Worm (Caenorhabditis elegans): ENCODE measurements around the gene F09C6.14.

Gene F09C6.14

ce11 chrV:16874966-16875365, 5.8 kb upstream of the F09C6.14 start, which contains the start of gene F49A5.10:
Gene F49A5.10 (plus strand): TSS chrV:16875266.
- TF ChIP-seq pag-3 (tag; optimal IDR thresholded peaks at IDR 0.05; ENCODE audit: borderline replicate concordance, insufficient read depth) (no peak), xbp-1 (tag; optimal IDR thresholded peaks at IDR 0.05) (no peak), sox-4 (tag; optimal IDR thresholded peaks at IDR 0.05) (no peak), fkh-4 (tag; optimal IDR thresholded peaks at IDR 0.05; ENCODE audit: borderline replicate concordance) (no peak), nhr-237 (tag; optimal IDR thresholded peaks at IDR 0.05) (no peak), hpl-2 (GFP tag; optimal IDR thresholded peaks at IDR 0.05) (no peak), zip-4 (GFP tag; optimal IDR thresholded peaks at IDR 0.05) (no peak), unc-30 (tag; optimal IDR thresholded peaks at IDR 0.05) (no peak), nhr-77 (tag; optimal IDR thresholded peaks at IDR 0.05) (no peak), ama-1 (optimal IDR thresholded peaks at IDR 0.05) (no peak), ceh-63 (GFP tag; optimal IDR thresholded peaks at IDR 0.05) (no peak), rnt-1 (tag; optimal IDR thresholded peaks at IDR 0.05) (no peak), hlh-4 (tag; optimal IDR thresholded peaks at IDR 0.05) (no peak), nhr-84 (tag; optimal IDR thresholded peaks at IDR 0.05) (no peak), zag-1 (tag; optimal IDR thresholded peaks at IDR 0.05) (no peak), mep-1 (tag; optimal IDR thresholded peaks at IDR 0.05) (no peak), elt-3 (tag; optimal IDR thresholded peaks at IDR 0.05) (no peak), C34B4.2 (tag; optimal IDR thresholded peaks at IDR 0.05) (no peak), snu-23 (GFP tag; optimal IDR thresholded peaks at IDR 0.05) (no peak)

DNA sequence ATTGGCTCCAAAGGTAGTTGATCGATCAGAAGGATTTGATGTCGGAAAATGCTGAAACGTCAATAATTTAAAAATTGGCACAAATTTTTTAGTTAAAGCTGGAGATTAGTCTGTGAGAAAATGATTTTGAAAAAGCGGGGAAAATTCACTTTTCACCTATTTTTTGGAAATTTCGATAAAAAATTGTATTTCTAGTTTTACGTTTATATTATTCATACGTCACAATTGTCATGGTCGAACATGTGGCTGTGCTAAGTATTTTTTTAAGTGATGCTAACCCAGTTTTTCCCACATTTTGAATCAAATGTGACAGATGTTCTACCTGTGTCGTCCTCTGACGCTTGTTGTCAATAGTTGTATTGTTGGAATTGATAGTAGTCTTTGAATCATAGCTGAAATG, 1.2 kb upstream of the F09C6.14 start:
- TF ChIP-seq lin-35 (GFP tag; optimal IDR thresholded peaks at IDR 0.05), result no peak
- TF ChIP-seq ceh-90 (tag; optimal IDR thresholded peaks at IDR 0.05), result no peak
- no peak for TF ChIP-seq ztf-11 (tag; optimal IDR thresholded peaks at IDR 0.05)
- no peak for TF ChIP-seq efl-1 (optimal IDR thresholded peaks at IDR 0.05)
- no peak for TF ChIP-seq efl-1 (GFP tag; optimal IDR thresholded peaks at IDR 0.05 in 1 of 2)
- no peak for TF ChIP-seq elt-3 (tag; optimal IDR thresholded peaks at IDR 0.05)
- TF ChIP-seq lin-13 (GFP tag; optimal IDR thresholded peaks at IDR 0.05), result no peak
- TF ChIP-seq isw-1 (GFP tag; IDR thresholded peaks at IDR 0.05), result no peak

ce11 chrV:16880054-16880453, 725 bp upstream of the F09C6.14 start, which contains the start of gene F09C6.3:
Gene F09C6.3 (minus strand): TSS chrV:16880154.
- TF ChIP-seq tlp-1 (tag; optimal IDR thresholded peaks at IDR 0.05) (no peak), nhr-47 (tag; optimal IDR thresholded peaks at IDR 0.05) (no peak), ceh-63 (GFP tag; optimal IDR thresholded peaks at IDR 0.05) (no peak), ztf-4 (tag; optimal IDR thresholded peaks at IDR 0.05) (no peak), snpc-4 (tag; optimal IDR thresholded peaks at IDR 0.05) (no peak)

DNA sequence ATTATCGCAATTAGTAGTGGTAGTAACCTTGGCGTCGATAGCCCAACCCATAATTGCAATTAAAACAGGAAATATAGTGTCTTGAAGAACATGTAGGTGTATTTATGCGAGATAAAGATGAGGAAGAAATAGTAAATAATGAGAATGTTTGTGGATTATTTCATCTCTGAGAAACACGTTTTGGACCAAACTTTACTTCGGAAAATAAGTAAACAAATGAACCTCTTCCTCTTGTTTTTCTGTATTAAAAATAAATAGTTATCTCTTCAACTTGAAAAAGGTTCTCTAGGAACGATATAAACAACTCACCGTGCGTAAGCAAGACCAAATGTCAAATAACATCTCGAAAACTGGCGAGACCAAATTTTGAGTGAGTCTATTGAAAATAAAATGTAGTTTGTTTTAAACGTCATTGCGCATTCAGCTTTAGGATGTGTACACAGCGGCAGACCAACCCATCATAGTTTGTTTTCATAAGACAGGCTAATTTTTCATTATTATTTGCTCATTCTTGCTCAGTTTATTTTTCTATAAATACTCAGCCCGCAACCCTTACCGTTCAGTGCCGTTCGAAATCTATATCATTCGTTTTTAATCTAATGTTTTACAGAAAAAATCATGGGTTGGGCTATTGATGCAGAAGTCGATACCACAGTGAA, 1.6 kb downstream of the F09C6.14 start, which contains the start of the genes F09C6.11 and F09C6.12:
Gene F09C6.11 (minus strand): TSS at position 51 of the 659 bp plus-strand sequence.
Gene F09C6.12 (plus strand): TSS at position 609 of the 659 bp plus-strand sequence.
- TF ChIP-seq nhr-77 (tag; optimal IDR thresholded peaks at IDR 0.05), result peak; percentile 8
- no peak for TF ChIP-seq hpl-2 (GFP tag; optimal IDR thresholded peaks at IDR 0.05)
- peak; percentile 47 for TF ChIP-seq nhr-20 (tag; optimal IDR thresholded peaks at IDR 0.05)

ce11 chrV:16884744-16885143, 4.0 kb downstream of the F09C6.14 start, which contains the start of gene F09C6.13:
Gene F09C6.13 (plus strand): TSS chrV:16885044.
- TF ChIP-seq egl-13 (tag; optimal IDR thresholded peaks at IDR 0.05) (no peak), C04F5.9 (tag; optimal IDR thresholded peaks at IDR 0.05) (no peak), lir-3 (tag; optimal IDR thresholded peaks at IDR 0.05; ENCODE audit: poor library complexity) (no peak), ceh-88 (GFP tag; IDR thresholded peaks at IDR 0.05) (no peak)

Measured in whole organism, L1 larva.